Fruit fly (Drosophila melanogaster): ENCODE measurements around the gene FER.

Gene FER

dm6 chr3R:9344791-9345208, 49.5 kb downstream of the FER start (continued):
- TF ChIP-seq vvl (GFP tag; IDR thresholded peaks at IDR 0.05) (peak; percentile 57), CG2712 (tag; optimal IDR thresholded peaks at IDR 0.05) (peak; percentile 42), br (optimal IDR thresholded peaks at IDR 0.05) (no peak), hb (GFP tag; IDR thresholded peaks at IDR 0.05; ENCODE audit: partially characterized antibody) (no peak), CG7987 (GFP tag; optimal IDR thresholded peaks at IDR 0.05) (no peak), NC2α (GFP tag; optimal IDR thresholded peaks at IDR 0.05) (peak; percentile 1), CG6254 (GFP tag; optimal IDR thresholded peaks at IDR 0.05) (peak; percentile 37), Hmx (GFP tag; optimal IDR thresholded peaks at IDR 0.05) (no peak), CG1602 (GFP tag; optimal IDR thresholded peaks at IDR 0.05) (no peak), Doc3 (GFP tag; IDR thresholded peaks at IDR 0.05; ENCODE audit: partially characterized antibody) (no peak), CG4707 (GFP tag; optimal IDR thresholded peaks at IDR 0.05) (no peak), ash1 (GFP tag; optimal IDR thresholded peaks at IDR 0.05) (no peak), CG1529 (GFP tag; optimal IDR thresholded peaks at IDR 0.05) (peak; percentile 10), fd3F (GFP tag; optimal IDR thresholded peaks at IDR 0.05) (no peak), Myb (GFP tag; optimal IDR thresholded peaks at IDR 0.05) (no peak), da (GFP tag; optimal IDR thresholded peaks at IDR 0.05) (no peak), CG17361 (GFP tag; IDR thresholded peaks at IDR 0.05) (peak; percentile 37; the same call in 1 of the 3 replicates), crp (GFP tag; optimal IDR thresholded peaks at IDR 0.05) (no peak), CG12155 (GFP tag; optimal IDR thresholded peaks at IDR 0.05) (peak; percentile 16), YL-1 (GFP tag; optimal IDR thresholded peaks at IDR 0.05) (no peak), az2 (GFP tag; optimal IDR thresholded peaks at IDR 0.05) (peak; percentile 34), stc (GFP tag; IDR thresholded peaks at IDR 0.05) (peak; percentile 57; the same call in 1 of the 2 replicates), D (optimal IDR thresholded peaks at IDR 0.05) (no peak), D (GFP tag; optimal IDR thresholded peaks at IDR 0.05) (peak; percentile 50), gsb (GFP tag; IDR thresholded peaks at IDR 0.05) (no peak; the same call in 1 of the 2 replicates), CG9817 (tag; optimal IDR thresholded peaks at IDR 0.05) (peak; percentile 26), CG8944 (GFP tag; optimal IDR thresholded peaks at IDR 0.05) (no peak), pum (GFP tag; optimal IDR thresholded peaks at IDR 0.05) (peak; percentile 48), dysf (GFP tag; IDR thresholded peaks at IDR 0.05) (peak; percentile 48; the same call in 2 of the 3 replicates), wdn (GFP tag; IDR thresholded peaks at IDR 0.05) (no peak), Scr (GFP tag; IDR thresholded peaks at IDR 0.05; ENCODE audit: partially characterized antibody) (no peak), CG3407 (GFP tag; optimal IDR thresholded peaks at IDR 0.05) (no peak), cwo (GFP tag; optimal IDR thresholded peaks at IDR 0.05) (peak; percentile 38), Optix (GFP tag; IDR thresholded peaks at IDR 0.05) (no peak), yki (optimal IDR thresholded peaks at IDR 0.05) (no peak), Jarid2 (GFP tag; optimal IDR thresholded peaks at IDR 0.05) (no peak), CG12071 (GFP tag; optimal IDR thresholded peaks at IDR 0.05) (no peak), Usf (GFP tag; optimal IDR thresholded peaks at IDR 0.05) (no peak), eve (GFP tag; optimal IDR thresholded peaks at IDR 0.05) (no peak), chinmo (GFP tag; IDR thresholded peaks at IDR 0.05; ENCODE audit: partially characterized antibody) (no peak), Bgb (GFP tag; IDR thresholded peaks at IDR 0.05; ENCODE audit: partially characterized antibody) (no peak), CG11247 (GFP tag; IDR thresholded peaks at IDR 0.05) (0 out of 2 replicates have a peak, but pooled peaks have one; percentile 43), Chrac-16 (GFP tag; optimal IDR thresholded peaks at IDR 0.05) (peak; percentile 7), cad (GFP tag; optimal IDR thresholded peaks at IDR 0.05) (no peak), CG6683 (GFP tag; optimal IDR thresholded peaks at IDR 0.05) (no peak), zen (tag; optimal IDR thresholded peaks at IDR 0.05) (no peak), Dp (GFP tag; optimal IDR thresholded peaks at IDR 0.05) (no peak), CG8089 (GFP tag; optimal IDR thresholded peaks at IDR 0.05) (peak; percentile 25), CG12659 (GFP tag; optimal IDR thresholded peaks at IDR 0.05) (peak; percentile 59), CG7271 (tag; optimal IDR thresholded peaks at IDR 0.05) (peak; percentile 23), wor (GFP tag; IDR thresholded peaks at IDR 0.05) (no peak), CG8388 (GFP tag; optimal IDR thresholded peaks at IDR 0.05) (peak; percentile 53)

Data from whole organism, embryonic.